Worm (Caenorhabditis elegans) whole organism, L1 larva: Measurements from ENCODE around the gene fipr-8.
A peak's percentile ranks its signal among the peaks of the same experiment; 100 is the strongest.

Experiments
- C04F5.9 ChIP-seq: sonication (generic microtip); optimal IDR thresholded peaks from 2 replicates; lab custom pipeline; 2016; ENCODE audit warnings: missing genetic modification characterization, missing compliant biosample characterization
- C16A3.4 ChIP-seq: fragments of 150-350 bp; optimal IDR thresholded peaks from 2 replicates; lab custom pipeline; 2014; ENCODE audit warnings: missing biosample characterization, missing genetic modification characterization
- C34B4.2 ChIP-seq: sonication (generic microtip); optimal IDR thresholded peaks from 2 replicates; lab custom pipeline; 2017; ENCODE audit warnings: mild to moderate bottlenecking, missing genetic modification characterization, missing compliant biosample characterization
- Y116A8C.19 ChIP-seq: sonication (generic microtip); optimal IDR thresholded peaks from 2 replicates; lab custom pipeline; 2016; ENCODE audit warnings: missing compliant biosample characterization, missing genetic modification characterization, borderline replicate concordance
- alr-1 ChIP-seq: fragments of 200-800 bp; sonication (Bioruptor generic); optimal IDR thresholded peaks from 2 replicates; lab custom pipeline; 2018; ENCODE audit warnings: borderline replicate concordance, mild to moderate bottlenecking, missing genetic modification characterization, missing compliant biosample characterization
- aly-2 ChIP-seq: fragments of 150-350 bp; optimal IDR thresholded peaks from 2 replicates; lab custom pipeline; 2014; ENCODE audit warnings: missing biosample characterization, missing genetic modification characterization
- ceh-63 ChIP-seq: fragments of 200-800 bp; sonication (Bioruptor generic); optimal IDR thresholded peaks from 2 replicates; lab custom pipeline; 2018; ENCODE audit warnings: mild to moderate bottlenecking, missing genetic modification characterization, missing compliant biosample characterization
- ceh-88 ChIP-seq: fragments of 200-800 bp; sonication (Bioruptor generic); IDR thresholded peaks from 2 replicates; pipeline ENCODE4 v1.3.6; 2022; ENCODE audit warnings: missing genetic modification characterization, missing compliant biosample characterization
- dpl-1 ChIP-seq, 3 experiments: fragments of 150-350 bp in 2 of 3; sonication (generic microtip) in 1 of 3; optimal IDR thresholded peaks; 2 replicates each; lab custom pipeline; 2014 to 2017; ENCODE audit warnings: missing biosample characterization in 3 of 3, missing genetic modification characterization in 3 of 3, missing genetic modification reagents in 3 of 3
- dsc-1 ChIP-seq: sonication (generic microtip); optimal IDR thresholded peaks from 2 replicates; lab custom pipeline; 2016; ENCODE audit warnings: mild to moderate bottlenecking, missing genetic modification characterization, missing compliant biosample characterization
- efl-1 ChIP-seq, 4 experiments: fragments of 150-350 bp; optimal IDR thresholded peaks in 3 of 4; peaks in 1 of 4; 1 replicate in 1 of 4; 2 replicates in 3 of 4; lab custom pipeline; 2014; ENCODE audit warnings: missing biosample characterization in 2 of 4, missing genetic modification characterization in 2 of 4, missing genetic modification reagents in 2 of 4
- efl-3 ChIP-seq: fragments of 200-800 bp; sonication (Bioruptor generic); optimal IDR thresholded peaks from 2 replicates; lab custom pipeline; 2018; ENCODE audit warnings: mild to moderate bottlenecking, missing genetic modification characterization, missing compliant biosample characterization
- egl-13 ChIP-seq: sonication (generic microtip); optimal IDR thresholded peaks from 2 replicates; lab custom pipeline; 2016; ENCODE audit warnings: missing genotype, missing genetic modification reagents, missing genetic modification characterization, missing compliant biosample characterization
- egl-27 ChIP-seq, 2 experiments: fragments of 150-350 bp in 1 of 2; sonication (generic microtip); optimal IDR thresholded peaks; 3 replicates each; lab custom pipeline; 2017 to 2018; ENCODE audit warnings: missing biosample characterization in 2 of 2, missing genetic modification characterization in 2 of 2, missing genetic modification reagents in 2 of 2
- elt-3 ChIP-seq, 6 experiments: fragments of 150-350 bp in 1 of 6; sonication (generic microtip); optimal IDR thresholded peaks; 2 replicates each; lab custom pipeline; 2017 to 2018; ENCODE audit warnings: missing biosample characterization in 6 of 6, missing genetic modification characterization in 6 of 6, inconsistent platforms in 1 of 6
- ets-5 ChIP-seq: fragments of 200-800 bp; sonication (Bioruptor generic); IDR thresholded peaks from 2 replicates; pipeline ENCODE4 v1.3.6; 2022; ENCODE audit warnings: missing genetic modification characterization, missing compliant biosample characterization
- fkh-10 ChIP-seq: sonication (generic microtip); optimal IDR thresholded peaks from 2 replicates; lab custom pipeline; 2017; ENCODE audit warnings: missing biosample characterization, missing genetic modification reagents, missing genetic modification characterization
- fkh-4 ChIP-seq: sonication (generic microtip); optimal IDR thresholded peaks from 2 replicates; lab custom pipeline; 2016; ENCODE audit warnings: missing compliant biosample characterization, missing genetic modification characterization, borderline replicate concordance
- fkh-8 ChIP-seq: sonication (generic microtip); optimal IDR thresholded peaks from 2 replicates; lab custom pipeline; 2016; ENCODE audit warnings: mild to moderate bottlenecking, missing genetic modification characterization, missing compliant biosample characterization
- fos-1 ChIP-seq: fragments of 150-350 bp; optimal IDR thresholded peaks from 2 replicates; lab custom pipeline; 2014; ENCODE audit warnings: missing biosample characterization, missing genetic modification characterization
- hlh-17 ChIP-seq: fragments of 200-800 bp; sonication (Bioruptor generic); optimal IDR thresholded peaks from 2 replicates; lab custom pipeline; 2018; ENCODE audit warnings: missing genetic modification characterization, mild to moderate bottlenecking, missing compliant biosample characterization, moderate library complexity, borderline replicate concordance
- hlh-4 ChIP-seq: sonication (generic microtip); optimal IDR thresholded peaks from 2 replicates; lab custom pipeline; 2016; ENCODE audit warnings: mild to moderate bottlenecking, missing genetic modification characterization, missing compliant biosample characterization
- hpl-2 ChIP-seq: fragments of 150-350 bp; optimal IDR thresholded peaks from 2 replicates; lab custom pipeline; 2014; ENCODE audit warnings: missing biosample characterization, missing genetic modification reagents, missing genetic modification characterization
- irx-1 ChIP-seq: sonication (generic microtip); optimal IDR thresholded peaks from 2 replicates; lab custom pipeline; 2016; ENCODE audit warnings: missing genetic modification characterization, missing compliant biosample characterization
- isw-1 ChIP-seq: fragments of 200-800 bp; sonication (Bioruptor generic); IDR thresholded peaks from 2 replicates; pipeline ENCODE4 v1.3.6; 2022; ENCODE audit warnings: missing genetic modification characterization, missing compliant biosample characterization
- jun-1 ChIP-seq: fragments of 150-350 bp; optimal IDR thresholded peaks from 2 replicates; lab custom pipeline; 2014; ENCODE audit warnings: missing biosample characterization, missing genetic modification reagents, missing genetic modification characterization
- lin-14 ChIP-seq: fragments of 200-800 bp; sonication (Bioruptor generic); optimal IDR thresholded peaks from 2 replicates; lab custom pipeline; 2018; ENCODE audit warnings: mild to moderate bottlenecking, missing genetic modification characterization, moderate library complexity, missing compliant biosample characterization
- lin-15B ChIP-seq: fragments of 150-350 bp; sonication (generic microtip); optimal IDR thresholded peaks from 3 replicates; lab custom pipeline; 2014; ENCODE audit warnings: missing biosample characterization, missing genetic modification characterization
- lin-35 ChIP-seq, 2 experiments: fragments of 150-350 bp; optimal IDR thresholded peaks; 2 replicates each; lab custom pipeline; 2014; ENCODE audit warnings: missing biosample characterization in 2 of 2, missing genetic modification characterization in 2 of 2, missing genetic modification reagents in 2 of 2
- mef-2 ChIP-seq: fragments of 150-350 bp; optimal IDR thresholded peaks from 2 replicates; lab custom pipeline; 2014; ENCODE audit warnings: missing biosample characterization, missing genetic modification characterization
- nhr-11 ChIP-seq: fragments of 150-350 bp; optimal IDR thresholded peaks from 2 replicates; lab custom pipeline; 2014; ENCODE audit warnings: missing biosample characterization, missing genetic modification characterization
- nhr-19 ChIP-seq: fragments of 200-800 bp; sonication (Bioruptor generic); conservative IDR thresholded peaks from 2 replicates; pipeline ENCODE4 v1.3.6; 2022; ENCODE audit warnings: missing genetic modification characterization, missing compliant biosample characterization
- nhr-20 ChIP-seq: sonication (generic microtip); optimal IDR thresholded peaks from 2 replicates; lab custom pipeline; 2016; ENCODE audit warnings: mild to moderate bottlenecking, missing genetic modification characterization, missing compliant biosample characterization
- nhr-71 ChIP-seq: sonication (generic microtip); optimal IDR thresholded peaks from 2 replicates; lab custom pipeline; 2016; ENCODE audit warnings: mild to moderate bottlenecking, missing genetic modification characterization, moderate library complexity, missing compliant biosample characterization
- nhr-76 ChIP-seq: sonication (generic microtip); optimal IDR thresholded peaks from 2 replicates; lab custom pipeline; 2017; ENCODE audit warnings: missing biosample characterization, missing genetic modification characterization
- nhr-84 ChIP-seq: sonication (generic microtip); optimal IDR thresholded peaks from 2 replicates; lab custom pipeline; 2017; ENCODE audit warnings: missing biosample characterization, missing genetic modification characterization
- nhr-85 ChIP-seq: sonication (generic microtip); peaks from one replicate; lab custom pipeline; 2016; ENCODE audit warnings: missing genetic modification characterization, inconsistent platforms, missing compliant biosample characterization
- nhr-90 ChIP-seq: sonication (generic microtip); optimal IDR thresholded peaks from 2 replicates; lab custom pipeline; 2016; ENCODE audit warnings: mild to moderate bottlenecking, missing genetic modification characterization, missing compliant biosample characterization; ENCODE audit not compliant: poor library complexity
- pag-3 ChIP-seq: sonication (generic microtip); optimal IDR thresholded peaks from 2 replicates; lab custom pipeline; 2017; ENCODE audit warnings: missing genetic modification characterization, mild to moderate bottlenecking, missing compliant biosample characterization, antibody characterized with exemption, borderline replicate concordance; ENCODE audit not compliant: insufficient read depth
- rnt-1 ChIP-seq: sonication (generic microtip); optimal IDR thresholded peaks from 2 replicates; lab custom pipeline; 2016; ENCODE audit warnings: mild to moderate bottlenecking, missing genetic modification characterization, moderate library complexity, missing compliant biosample characterization
- snpc-4 ChIP-seq: fragments of 150-350 bp; optimal IDR thresholded peaks from 2 replicates; lab custom pipeline; 2014; ENCODE audit warnings: missing biosample characterization, missing genetic modification characterization
- sup-37 ChIP-seq: fragments of 200-800 bp; sonication (Bioruptor generic); optimal IDR thresholded peaks from 2 replicates; lab custom pipeline; 2018; ENCODE audit warnings: mild to moderate bottlenecking, missing genetic modification characterization, missing compliant biosample characterization
- swsn-7 ChIP-seq: sonication (generic microtip); optimal IDR thresholded peaks from 2 replicates; lab custom pipeline; 2016; ENCODE audit warnings: missing genetic modification characterization, missing compliant biosample characterization
- unc-130 ChIP-seq: fragments of 150-350 bp; optimal IDR thresholded peaks from 2 replicates; lab custom pipeline; 2017; ENCODE audit warnings: missing biosample characterization, missing genetic modification characterization, inconsistent platforms
- unc-30 ChIP-seq: sonication (generic microtip); optimal IDR thresholded peaks from 2 replicates; lab custom pipeline; 2017; ENCODE audit warnings: missing biosample characterization, missing genetic modification characterization
- unc-62 ChIP-seq: fragments of 150-350 bp; optimal IDR thresholded peaks from 2 replicates; lab custom pipeline; 2014; ENCODE audit warnings: missing biosample characterization, missing genetic modification reagents, missing genetic modification characterization
- unc-86 ChIP-seq: sonication (generic microtip); optimal IDR thresholded peaks from 2 replicates; lab custom pipeline; 2016; ENCODE audit warnings: missing genetic modification characterization, missing compliant biosample characterization
- unc-98 ChIP-seq: fragments of 200-800 bp; sonication (Bioruptor generic); IDR thresholded peaks from 2 replicates; pipeline ENCODE4 v1.3.6; 2022; ENCODE audit warnings: missing genetic modification characterization, missing compliant biosample characterization
- zag-1 ChIP-seq: fragments of 150-350 bp; optimal IDR thresholded peaks from 2 replicates; lab custom pipeline; 2014; ENCODE audit warnings: missing biosample characterization, missing genetic modification characterization
- zip-4 ChIP-seq: fragments of 200-800 bp; sonication (Bioruptor generic); optimal IDR thresholded peaks from 2 replicates; lab custom pipeline; 2018; ENCODE audit warnings: mild to moderate bottlenecking, missing genetic modification characterization, moderate library complexity, missing compliant biosample characterization
- ztf-11 ChIP-seq, 2 experiments: sonication (generic microtip); optimal IDR thresholded peaks; 2 replicates each; lab custom pipeline; 2016 to 2017; ENCODE audit warnings: missing genetic modification characterization in 2 of 2, missing biosample characterization in 1 of 2, missing compliant biosample characterization in 1 of 2

fipr-8 gene

DNA sequence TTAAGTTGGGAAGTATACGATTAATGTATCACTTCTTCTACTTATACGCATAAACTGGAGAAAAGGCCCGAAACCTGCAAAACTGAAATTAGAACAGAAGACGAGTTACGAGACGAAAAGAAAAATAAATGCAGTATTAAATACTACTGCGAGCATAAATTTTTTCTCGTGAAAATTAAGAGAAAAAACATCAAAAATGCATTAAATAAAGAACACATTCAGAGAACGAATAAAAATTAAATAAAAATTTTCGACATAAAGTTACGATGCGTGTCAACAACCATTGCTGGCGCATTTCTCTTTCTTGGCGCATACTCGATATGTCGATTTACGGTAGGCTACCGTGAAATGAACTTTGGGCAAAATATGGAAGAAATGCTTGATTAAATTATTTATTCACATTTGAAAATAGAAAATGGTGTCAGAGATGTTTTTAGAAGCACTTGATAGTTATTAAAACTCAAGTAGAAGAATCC lies 34.9 kb downstream of the fipr-8 start, which contains the start of the genes ZK856.19 and ZK856.11:
Gene ZK856.19, minus strand, starts transcription at position 51 of the 476 bp plus-strand sequence.
Gene ZK856.11, minus strand, starts transcription at position 76 of the 476 bp plus-strand sequence.
- TF ChIP-seq Y116A8C.19 (tag; lab: Kevin White, UChicago) (no peak), nhr-19 (GFP tag; lab: Robert Waterston, UW) (peak; percentile 75), zip-4 (GFP tag; lab: Kevin White, UChicago) (peak; percentile 4), ceh-63 (GFP tag; lab: Kevin White, UChicago) (no peak), nhr-11 (tag; lab: Kevin White, UChicago) (peak; percentile 33), C04F5.9 (tag; lab: Kevin White, UChicago) (no peak), unc-98 (no peak), hlh-17 (GFP tag; lab: Kevin White, UChicago) (no peak), C16A3.4 (tag; lab: Kevin White, UChicago) (peak; percentile 68), nhr-71 (peak; percentile 85), swsn-7 (tag; lab: Kevin White, UChicago) (peak; percentile 77), ets-5 (GFP tag; lab: Robert Waterston, UW) (no peak), alr-1 (tag; lab: Kevin White, UChicago) (no peak), jun-1 (tag; lab: Kevin White, UChicago) (no peak), lin-15B (tag; lab: Kevin White, UChicago) (peak; percentile 78), egl-27 (tag; optimal IDR thresholded peaks at IDR 0.05; lab: Kevin White, UChicago) (no peak), C34B4.2 (no peak), dpl-1 (GFP tag; optimal IDR thresholded peaks at IDR 0.05; lab: Kevin White, UChicago) (peak; percentile 58 to 73 (median 72)), sup-37 (GFP tag; lab: Kevin White, UChicago) (no peak), efl-1 (optimal IDR thresholded peaks at IDR 0.05; lab: Kevin White, UChicago) (peak; percentile 63 to 74), efl-1 (GFP tag; optimal IDR thresholded peaks at IDR 0.05 in 1 of 2; lab: Kevin White, UChicago) (peak; percentile 66 to 97), egl-13 (tag; lab: Kevin White, UChicago) (no peak), unc-30 (tag; lab: Kevin White, UChicago) (no peak), ztf-11 (tag; optimal IDR thresholded peaks at IDR 0.05; lab: Kevin White, UChicago) (no peak), hlh-4 (tag; lab: Kevin White, UChicago) (no peak), irx-1 (tag; lab: Kevin White, UChicago) (peak; percentile 40), ceh-88 (GFP tag; lab: Robert Waterston, UW) (no peak), nhr-84 (tag; lab: Kevin White, UChicago) (no peak), aly-2 (tag; lab: Kevin White, UChicago) (peak; percentile 39), nhr-20 (tag; lab: Kevin White, UChicago) (peak; percentile 78), snpc-4 (tag; lab: Kevin White, UChicago) (peak; percentile 69), unc-62 (GFP tag; lab: Kevin White, UChicago) (no peak), efl-3 (no peak), isw-1 (peak; percentile 58), hpl-2 (GFP tag; lab: Kevin White, UChicago) (no peak), fkh-8 (tag; lab: Kevin White, UChicago) (no peak), pag-3 (tag; lab: Kevin White, UChicago) (no peak), nhr-85 (tag; lab: Kevin White, UChicago) (peak; percentile 86), dsc-1 (tag; lab: Kevin White, UChicago) (peak; percentile 69), lin-14 (GFP tag; lab: Kevin White, UChicago) (peak; percentile 69), mef-2 (tag; lab: Kevin White, UChicago) (no peak), nhr-90 (tag; lab: Kevin White, UChicago) (peak; percentile 78), lin-35 (GFP tag; optimal IDR thresholded peaks at IDR 0.05; lab: Kevin White, UChicago) (peak; percentile 70 to 75), elt-3 (tag; optimal IDR thresholded peaks at IDR 0.05; lab: Kevin White, UChicago) (peak in 2 of 6 experiments; percentile 2 to 18), fkh-4 (tag; lab: Kevin White, UChicago) (no peak), unc-86 (peak; percentile 54), nhr-76 (tag; lab: Kevin White, UChicago) (no peak), fos-1 (tag; lab: Kevin White, UChicago) (peak; percentile 27), rnt-1 (tag; lab: Kevin White, UChicago) (peak; percentile 70), unc-130 (tag; lab: Kevin White, UChicago) (peak; percentile 60), zag-1 (tag; lab: Kevin White, UChicago) (no peak), fkh-10 (GFP tag; lab: Kevin White, UChicago) (no peak)
